Fruit fly (Drosophila melanogaster): ENCODE data around the gene CG44303.

DNA sequence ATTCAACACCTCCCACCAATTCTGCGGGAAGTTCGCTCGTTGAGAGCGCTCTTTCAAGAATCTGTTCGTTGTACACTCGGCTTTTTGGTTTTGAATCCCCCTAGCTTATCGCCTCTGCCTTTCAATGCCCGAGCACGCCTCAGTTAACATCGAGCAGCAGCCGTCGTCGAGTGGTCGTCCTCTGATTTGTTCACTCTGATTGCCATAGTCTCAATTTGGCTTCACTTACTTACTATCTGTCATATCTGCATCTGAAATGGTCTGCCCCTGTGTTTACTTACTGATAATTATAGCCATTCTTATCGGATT is 7.8 kb downstream of the CG44303 start:
- TF ChIP-seq rn (GFP tag; IDR thresholded peaks at IDR 0.05): no peak
- TF ChIP-seq CG14655 (GFP tag; optimal IDR thresholded peaks at IDR 0.05): no peak
- TF ChIP-seq CG17806 (tag; optimal IDR thresholded peaks at IDR 0.05): no peak
- TF ChIP-seq CG10348 (GFP tag; IDR thresholded peaks at IDR 0.05): no peak
- TF ChIP-seq CG8159 (tag; optimal IDR thresholded peaks at IDR 0.05): no peak
- TF ChIP-seq CG9948 (tag; optimal IDR thresholded peaks at IDR 0.05): no peak

Measured in whole organism, pupa.